Fruit fly (Drosophila melanogaster): ENCODE results near the gene Socs36E.
A peak's percentile ranks its signal among the peaks of the same experiment; 100 is the strongest.

The Socs36E gene

DNA sequence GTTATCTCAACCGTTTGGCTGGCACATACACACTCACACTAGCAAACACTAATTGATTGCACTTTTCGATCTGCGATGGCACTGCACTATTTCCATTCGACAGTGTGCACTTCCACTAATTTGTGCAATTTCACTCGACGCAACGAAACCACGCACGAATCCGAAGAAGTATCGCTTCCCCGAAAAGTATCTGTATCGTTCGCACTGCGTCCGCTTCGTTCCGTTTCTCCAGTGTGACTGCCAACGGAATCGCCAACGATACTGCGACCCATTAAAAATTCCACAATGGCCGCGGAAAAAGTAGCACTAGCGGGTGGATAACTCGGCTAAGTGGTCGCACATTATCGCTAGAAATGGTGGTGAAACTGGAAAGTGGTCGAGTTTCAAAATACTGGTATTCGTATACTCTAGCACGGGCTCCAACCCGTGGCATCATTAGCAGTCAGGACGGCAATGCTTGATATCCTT is at the start of gene Socs36E:
Socs36E (minus strand) TSS at position 246 of the 468 bp plus-strand sequence.
- peak; percentile 5 for TF ChIP-seq Sp1 (GFP tag; optimal IDR thresholded peaks at IDR 0.05)
- no peak for TF ChIP-seq Abd-B (GFP tag; optimal IDR thresholded peaks at IDR 0.05)
- TF ChIP-seq fru (GFP tag; optimal IDR thresholded peaks at IDR 0.05): no peak
- TF ChIP-seq psq (GFP tag; optimal IDR thresholded peaks at IDR 0.05): peak; percentile 13
- no peak for TF ChIP-seq brk (GFP tag; optimal IDR thresholded peaks at IDR 0.05)
- TF ChIP-seq CG32264 (GFP tag; optimal IDR thresholded peaks at IDR 0.05): no peak
- TF ChIP-seq Rel (GFP tag; optimal IDR thresholded peaks at IDR 0.05): no peak
- peak; percentile 70 for TF ChIP-seq Rel (tag; optimal IDR thresholded peaks at IDR 0.05)
- no peak for TF ChIP-seq Dif (GFP tag; optimal IDR thresholded peaks at IDR 0.05; ENCODE audit: partially characterized antibody)
- TF ChIP-seq Dfd (GFP tag; optimal IDR thresholded peaks at IDR 0.05): no peak
- TF ChIP-seq HLH106 (tag; optimal IDR thresholded peaks at IDR 0.05): peak; percentile 8
- peak; percentile 4 for TF ChIP-seq sv (GFP tag; optimal IDR thresholded peaks at IDR 0.05)
- TF ChIP-seq jim (GFP tag; optimal IDR thresholded peaks at IDR 0.05): no peak
- no peak for TF ChIP-seq usp (GFP tag; optimal IDR thresholded peaks at IDR 0.05)
- TF ChIP-seq foxo (GFP tag; optimal IDR thresholded peaks at IDR 0.05): peak in 1 of 2 experiments; percentile 13
- no peak for TF ChIP-seq dl (GFP tag; optimal IDR thresholded peaks at IDR 0.05; ENCODE audit: insufficient read depth in 1 of 2, partially characterized antibody in 2 of 2)
- TF ChIP-seq Vsx2 (GFP tag; optimal IDR thresholded peaks at IDR 0.05; ENCODE audit: partially characterized antibody): peak; percentile 35
- TF ChIP-seq Hr83 (GFP tag; optimal IDR thresholded peaks at IDR 0.05; ENCODE audit: poor library complexity, severe bottlenecking): peak; percentile 42
- TF ChIP-seq CG9705 (GFP tag; optimal IDR thresholded peaks at IDR 0.05): no peak
- no peak for TF ChIP-seq ey (GFP tag; optimal IDR thresholded peaks at IDR 0.05)
- TF ChIP-seq sage (GFP tag; optimal IDR thresholded peaks at IDR 0.05): no peak
- TF ChIP-seq GATAd (GFP tag; optimal IDR thresholded peaks at IDR 0.05): no peak
- peak; percentile 21 for TF ChIP-seq rgr (GFP tag; optimal IDR thresholded peaks at IDR 0.05)
- no peak for TF ChIP-seq N (GFP tag; optimal IDR thresholded peaks at IDR 0.05)
- peak; percentile 93 for TF ChIP-seq Myc (optimal IDR thresholded peaks at IDR 0.05)
- TF ChIP-seq woc (GFP tag; optimal IDR thresholded peaks at IDR 0.05): no peak
- no peak for TF ChIP-seq OdsH (GFP tag; optimal IDR thresholded peaks at IDR 0.05)

DNA sequence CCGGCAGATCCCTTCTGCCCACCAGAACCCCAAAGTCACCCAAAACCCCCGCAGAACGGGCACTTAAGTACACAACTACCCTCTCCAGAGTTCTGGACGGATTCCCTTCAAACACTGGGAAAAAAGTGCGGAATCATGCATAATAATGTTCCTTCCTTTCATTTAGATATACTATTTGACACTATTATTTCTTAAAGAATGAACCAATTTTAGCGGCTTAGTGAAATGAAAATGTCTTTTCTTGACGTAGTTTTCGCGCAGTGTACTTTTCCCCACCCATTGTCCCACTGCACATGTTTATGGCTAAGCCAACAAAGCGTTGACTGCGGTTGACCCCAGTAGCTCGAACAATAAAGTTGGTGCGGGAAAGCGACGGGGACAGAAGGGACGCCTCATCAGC is 34.5 kb upstream of the Socs36E start:
- TF ChIP-seq CG32264 (GFP tag; optimal IDR thresholded peaks at IDR 0.05) (no peak), Jra (GFP tag; optimal IDR thresholded peaks at IDR 0.05) (no peak), dmrt93B (GFP tag; optimal IDR thresholded peaks at IDR 0.05) (no peak), CrebA (GFP tag; optimal IDR thresholded peaks at IDR 0.05; ENCODE audit: borderline replicate concordance) (no peak), sv (GFP tag; optimal IDR thresholded peaks at IDR 0.05) (no peak)

DNA sequence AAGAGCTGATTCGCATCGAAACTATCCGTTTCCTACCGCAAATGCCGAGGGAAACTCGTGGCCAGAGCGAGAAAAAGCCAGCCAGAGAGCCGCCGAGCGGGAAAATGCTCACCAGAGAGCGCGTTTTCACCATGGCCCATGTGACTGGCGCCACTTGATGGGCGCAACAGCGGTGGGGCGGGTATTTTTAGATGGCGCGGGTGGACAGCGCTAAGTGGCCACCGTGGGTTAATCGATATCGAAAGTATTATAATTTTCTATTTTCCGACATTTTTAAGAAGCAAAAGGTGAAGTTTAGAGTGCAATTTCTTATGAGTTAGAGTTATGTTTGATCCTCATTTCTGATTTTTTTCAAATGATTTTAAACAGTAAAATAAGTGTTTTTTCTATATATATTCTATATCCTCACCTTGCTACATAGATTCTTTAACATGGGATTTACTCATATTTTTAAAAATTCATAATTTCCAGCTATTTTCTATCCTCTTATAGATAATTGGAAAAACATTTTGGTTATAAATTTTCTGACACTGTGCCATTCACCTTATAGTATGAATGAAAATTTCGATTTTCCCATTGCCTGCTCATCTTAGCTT is 32.5 kb upstream of the Socs36E start, which contains the start of gene Ptp36E:
Ptp36E (minus strand) TSS at position 360 of the 596 bp plus-strand sequence.
- TF ChIP-seq Hr78 (GFP tag; optimal IDR thresholded peaks at IDR 0.05): no peak
- no peak for TF ChIP-seq N (GFP tag; optimal IDR thresholded peaks at IDR 0.05)
- no peak for TF ChIP-seq Dif (GFP tag; optimal IDR thresholded peaks at IDR 0.05; ENCODE audit: partially characterized antibody)
- TF ChIP-seq Sp1 (GFP tag; optimal IDR thresholded peaks at IDR 0.05): peak; percentile 18
- no peak for TF ChIP-seq brk (GFP tag; optimal IDR thresholded peaks at IDR 0.05)
- no peak for TF ChIP-seq CrebA (GFP tag; optimal IDR thresholded peaks at IDR 0.05; ENCODE audit: borderline replicate concordance)
- TF ChIP-seq pan (optimal IDR thresholded peaks at IDR 0.05): no peak
- no peak for TF ChIP-seq usp (GFP tag; optimal IDR thresholded peaks at IDR 0.05)
- no peak for TF ChIP-seq dsf (GFP tag; optimal IDR thresholded peaks at IDR 0.05; ENCODE audit: borderline replicate concordance)
- no peak for TF ChIP-seq Dfd (GFP tag; optimal IDR thresholded peaks at IDR 0.05)
- TF ChIP-seq Hr83 (GFP tag; optimal IDR thresholded peaks at IDR 0.05; ENCODE audit: poor library complexity, severe bottlenecking): no peak
- no peak for TF ChIP-seq Hnf4 (GFP tag; optimal IDR thresholded peaks at IDR 0.05)
- no peak for TF ChIP-seq Jra (GFP tag; optimal IDR thresholded peaks at IDR 0.05)
- TF ChIP-seq CG32264 (GFP tag; optimal IDR thresholded peaks at IDR 0.05): no peak
- TF ChIP-seq Rel (GFP tag; optimal IDR thresholded peaks at IDR 0.05): no peak
- TF ChIP-seq Rel (tag; optimal IDR thresholded peaks at IDR 0.05): no peak
- TF ChIP-seq Mio (GFP tag; optimal IDR thresholded peaks at IDR 0.05): no peak
- TF ChIP-seq OdsH (GFP tag; optimal IDR thresholded peaks at IDR 0.05): no peak
- no peak for TF ChIP-seq jim (GFP tag; optimal IDR thresholded peaks at IDR 0.05)
- TF ChIP-seq Vsx2 (GFP tag; optimal IDR thresholded peaks at IDR 0.05; ENCODE audit: partially characterized antibody): no peak
- peak; percentile 6 for TF ChIP-seq dmrt93B (GFP tag; optimal IDR thresholded peaks at IDR 0.05)
- no peak for TF ChIP-seq lola (GFP tag; optimal IDR thresholded peaks at IDR 0.05)
- no peak for TF ChIP-seq sage (GFP tag; optimal IDR thresholded peaks at IDR 0.05)
- TF ChIP-seq fru (GFP tag; optimal IDR thresholded peaks at IDR 0.05): peak; percentile 19
- TF ChIP-seq foxo (GFP tag; optimal IDR thresholded peaks at IDR 0.05): peak in 1 of 2 experiments; percentile 40
- TF ChIP-seq sv (GFP tag; optimal IDR thresholded peaks at IDR 0.05): peak; percentile 11
- no peak for TF ChIP-seq tai (GFP tag; optimal IDR thresholded peaks at IDR 0.05)
- TF ChIP-seq Abd-B (GFP tag; optimal IDR thresholded peaks at IDR 0.05): no peak
- TF ChIP-seq GATAd (GFP tag; optimal IDR thresholded peaks at IDR 0.05): no peak
- peak; percentile 55 for TF ChIP-seq HLH106 (tag; optimal IDR thresholded peaks at IDR 0.05)
- TF ChIP-seq woc (GFP tag; optimal IDR thresholded peaks at IDR 0.05): no peak
- TF ChIP-seq psq (GFP tag; optimal IDR thresholded peaks at IDR 0.05): no peak

Measured in whole organism, wandering third instar larva.